Worm (Caenorhabditis elegans): ENCODE measurements around the gene him-8.

DNA sequence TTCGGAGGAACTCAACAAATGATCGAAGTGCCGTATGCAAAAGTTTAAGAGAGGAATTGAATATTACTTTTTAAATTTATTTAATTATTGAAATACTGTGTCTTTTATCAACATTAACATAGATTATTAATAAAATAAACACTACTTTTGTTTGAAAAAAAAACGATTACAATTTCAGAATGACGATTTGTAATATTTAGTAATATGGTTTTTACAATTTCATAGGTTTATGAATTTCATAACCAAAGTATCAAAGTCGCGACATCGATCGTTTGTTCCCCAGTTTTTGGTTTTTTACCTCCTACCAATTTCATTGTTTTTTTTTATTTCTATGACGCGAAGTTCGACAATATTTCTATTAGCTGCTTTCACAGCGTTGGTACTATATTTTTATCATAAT is 38.3 kb downstream of the him-8 start, which contains the start of gene R09H10.1:
- TF ChIP-seq lsy-2 (tag; optimal IDR thresholded peaks at IDR 0.05) (no peak), nhr-76 (tag; optimal IDR thresholded peaks at IDR 0.05) (no peak), unc-39 (tag; optimal IDR thresholded peaks at IDR 0.05) (no peak), mls-2 (tag; optimal IDR thresholded peaks at IDR 0.05) (no peak), snpc-4 (tag; optimal IDR thresholded peaks at IDR 0.05) (no peak), unc-62 (GFP tag; optimal IDR thresholded peaks at IDR 0.05) (no peak), ces-1 (GFP tag; optimal IDR thresholded peaks at IDR 0.05) (no peak), tbx-8 (GFP tag; optimal IDR thresholded peaks at IDR 0.05) (no peak), drap-1 (GFP tag; optimal IDR thresholded peaks at IDR 0.05) (no peak), nhr-12 (tag; optimal IDR thresholded peaks at IDR 0.05) (no peak), elt-3 (tag; optimal IDR thresholded peaks at IDR 0.05) (no peak), ztf-11 (tag; optimal IDR thresholded peaks at IDR 0.05) (no peak)

Measured in whole organism, mixed stage, embryonic.